Fruit fly (Drosophila melanogaster) S2 (cell line): Measurements from ENCODE around the gene CG3184.

ENCODE experiments used
- CG8478 ChIP-seq: fragments of >200 bp; optimal IDR thresholded peaks from 2 replicates; lab custom pipeline; 2018
- CTCF ChIP-seq, 2 experiments: fragments of >200 bp; optimal IDR thresholded peaks; 2 replicates each; lab custom pipeline; 2018

DNA sequence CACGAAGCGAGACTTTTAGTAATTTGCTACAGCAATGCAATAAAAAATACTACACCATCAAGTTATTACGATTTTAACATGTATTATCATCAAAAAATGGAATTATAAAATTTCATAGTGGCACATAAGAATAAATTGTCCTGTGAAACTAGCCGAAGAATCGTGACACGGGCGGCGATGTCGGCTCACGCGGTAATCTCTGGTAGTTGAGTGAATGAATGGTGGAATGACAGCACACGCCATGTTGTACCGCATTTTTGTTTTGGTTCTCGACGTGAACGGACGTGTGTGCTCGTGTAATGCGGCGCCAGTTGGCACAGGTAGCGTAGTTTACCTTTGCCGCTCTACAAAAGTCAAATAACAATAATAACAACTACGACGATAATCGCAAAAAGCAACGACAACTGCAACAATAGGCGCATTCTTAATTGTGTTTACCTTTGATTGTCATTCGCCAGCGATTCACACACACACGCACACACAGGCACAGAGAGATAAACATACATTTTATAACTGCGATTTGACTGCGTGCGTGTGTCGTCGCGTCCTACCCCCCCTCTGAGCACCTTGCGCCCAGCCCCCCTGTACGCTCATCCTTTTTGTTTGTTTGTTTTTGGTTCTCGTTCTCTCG lies 10.8 kb upstream of the CG3184 start, which contains the start of gene CG14441:
- no peak for TF ChIP-seq CG8478 (lab: Kevin White, UChicago)
- TF ChIP-seq CTCF (optimal IDR thresholded peaks at IDR 0.05; lab: Kevin White, UChicago): no peak
